Fruit fly (Drosophila melanogaster) Kc167 (cell line): Measurements from ENCODE around the gene Ptpmeg2.

Source experiments
- Myc ChIP-seq: fragments of >200 bp; optimal IDR thresholded peaks from 2 replicates; lab custom pipeline; 2017; ENCODE audit warnings: missing external identifiers
- Sin3A ChIP-seq: fragments of >200 bp; optimal IDR thresholded peaks from 2 replicates; lab custom pipeline; 2018; ENCODE audit warnings: missing external identifiers
- h ChIP-seq: fragments of >200 bp; optimal IDR thresholded peaks from 3 replicates; lab custom pipeline; 2018; ENCODE audit warnings: missing external identifiers
- psq ChIP-seq: fragments of >200 bp; optimal IDR thresholded peaks from 2 replicates; lab custom pipeline; 2017; ENCODE audit warnings: missing external identifiers

DNA sequence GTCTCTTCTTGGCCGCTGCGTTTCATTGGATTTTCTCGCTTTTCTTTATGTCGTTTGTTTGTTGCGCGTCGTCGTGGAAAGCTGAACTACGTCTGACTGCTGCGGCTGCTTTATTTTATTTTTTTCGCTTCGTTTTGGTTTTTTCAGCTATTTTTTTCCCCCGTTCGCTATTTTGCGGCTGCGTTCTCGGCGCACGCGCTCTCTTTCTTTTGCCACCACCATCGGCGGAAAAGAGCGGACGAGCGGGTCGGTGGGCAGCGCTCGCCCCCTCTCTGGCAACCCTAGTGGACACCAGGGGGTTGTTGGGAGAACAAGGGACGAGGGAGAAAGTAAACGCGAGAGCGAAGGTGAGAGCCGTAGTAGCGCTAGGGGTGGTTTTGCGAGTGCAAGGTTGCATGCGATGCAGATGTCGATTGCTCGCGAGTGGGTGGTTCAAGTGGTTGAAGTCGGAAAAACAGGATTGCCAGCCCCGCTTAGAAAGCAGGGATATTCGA lies 20.0 kb downstream of the Ptpmeg2 start:
- TF ChIP-seq Sin3A (lab: Kevin White, UChicago) (no peak), psq (lab: Kevin White, UChicago) (no peak), Myc (lab: Kevin White, UChicago) (no peak), h (lab: Kevin White, UChicago) (no peak)
